Worm (Caenorhabditis elegans): Measurements from ENCODE around the gene F07H5.7.
A peak's percentile ranks its signal among the peaks of the same experiment; 100 is the strongest.

F07H5.7 gene

DNA sequence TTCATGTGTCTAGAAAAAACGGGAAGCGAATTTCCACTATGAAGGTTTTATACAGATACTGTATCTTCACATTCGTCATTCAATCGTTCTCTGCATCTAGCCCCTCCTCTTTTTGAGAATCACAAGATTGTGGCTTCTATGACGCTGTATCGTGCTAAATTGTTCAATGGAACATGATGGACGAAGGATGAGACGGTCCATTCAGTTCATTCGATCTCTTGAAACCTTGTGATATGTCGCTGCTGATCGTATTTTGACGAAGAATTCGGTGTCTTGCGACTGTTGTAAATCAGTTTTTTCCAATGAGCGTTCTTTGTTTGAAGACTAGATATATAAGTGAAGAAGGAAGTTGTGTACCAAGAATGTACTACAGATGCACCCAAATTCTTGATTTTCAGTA is 19.7 kb upstream of the F07H5.7 start (continued):
- no peak for TF ChIP-seq pax-3 (tag; optimal IDR thresholded peaks at IDR 0.05)
- TF ChIP-seq lin-15B (tag; optimal IDR thresholded peaks at IDR 0.05), result no peak
- peak; percentile 86 for TF ChIP-seq blmp-1 (tag; optimal IDR thresholded peaks at IDR 0.05)
- peak in 1 of 2 experiments; percentile 80 for TF ChIP-seq mdl-1 (tag; optimal IDR thresholded peaks at IDR 0.05)
- TF ChIP-seq mab-9 (GFP tag; IDR thresholded peaks at IDR 0.05), result no peak
- no peak for TF ChIP-seq fkh-10 (GFP tag; optimal IDR thresholded peaks at IDR 0.05)
- peak; percentile 36 for TF ChIP-seq irx-1 (tag; optimal IDR thresholded peaks at IDR 0.05)
- no peak for TF ChIP-seq elt-2 (tag; optimal IDR thresholded peaks at IDR 0.05)
- no peak for TF ChIP-seq unc-30 (tag; optimal IDR thresholded peaks at IDR 0.05)
- no peak for TF ChIP-seq efl-1 (optimal IDR thresholded peaks at IDR 0.05)
- TF ChIP-seq efl-1 (GFP tag; optimal IDR thresholded peaks at IDR 0.05 in 1 of 2), result no peak
- no peak for TF ChIP-seq hlh-4 (tag; optimal IDR thresholded peaks at IDR 0.05)
- no peak for TF ChIP-seq fos-1 (tag; optimal IDR thresholded peaks at IDR 0.05)
- TF ChIP-seq ceh-90 (tag; optimal IDR thresholded peaks at IDR 0.05), result no peak
- no peak for TF ChIP-seq nhr-12 (tag; optimal IDR thresholded peaks at IDR 0.05)
- TF ChIP-seq unc-98 (GFP tag; IDR thresholded peaks at IDR 0.05), result no peak
- TF ChIP-seq pqm-1 (tag; optimal IDR thresholded peaks at IDR 0.05), result no peak
- peak in 1 of 2 experiments; percentile 70 for TF ChIP-seq lin-35 (GFP tag; optimal IDR thresholded peaks at IDR 0.05)
- no peak for TF ChIP-seq nhr-237 (tag; optimal IDR thresholded peaks at IDR 0.05)
- TF ChIP-seq aha-1 (tag; optimal IDR thresholded peaks at IDR 0.05), result no peak
- TF ChIP-seq alr-1 (tag; optimal IDR thresholded peaks at IDR 0.05; ENCODE audit: borderline replicate concordance), result no peak
- no peak for TF ChIP-seq C04F5.9 (tag; optimal IDR thresholded peaks at IDR 0.05)
- TF ChIP-seq xbp-1 (tag; optimal IDR thresholded peaks at IDR 0.05), result no peak
- TF ChIP-seq F16B12.6 (tag; optimal IDR thresholded peaks at IDR 0.05), result no peak
- no peak for TF ChIP-seq skn-1 (tag; optimal IDR thresholded peaks at IDR 0.05)
- no peak for TF ChIP-seq ces-1 (GFP tag; optimal IDR thresholded peaks at IDR 0.05)
- no peak for TF ChIP-seq nhr-76 (tag; optimal IDR thresholded peaks at IDR 0.05)
- no peak for TF ChIP-seq efl-3 (GFP tag; optimal IDR thresholded peaks at IDR 0.05)
- TF ChIP-seq tbx-2 (tag; optimal IDR thresholded peaks at IDR 0.05), result peak; percentile 73
- TF ChIP-seq lsy-2 (tag; optimal IDR thresholded peaks at IDR 0.05), result peak in 1 of 2 experiments; percentile 90
- TF ChIP-seq nhr-71 (tag; optimal IDR thresholded peaks at IDR 0.05), result peak; percentile 89
- no peak for TF ChIP-seq ztf-11 (tag; optimal IDR thresholded peaks at IDR 0.05)

DNA sequence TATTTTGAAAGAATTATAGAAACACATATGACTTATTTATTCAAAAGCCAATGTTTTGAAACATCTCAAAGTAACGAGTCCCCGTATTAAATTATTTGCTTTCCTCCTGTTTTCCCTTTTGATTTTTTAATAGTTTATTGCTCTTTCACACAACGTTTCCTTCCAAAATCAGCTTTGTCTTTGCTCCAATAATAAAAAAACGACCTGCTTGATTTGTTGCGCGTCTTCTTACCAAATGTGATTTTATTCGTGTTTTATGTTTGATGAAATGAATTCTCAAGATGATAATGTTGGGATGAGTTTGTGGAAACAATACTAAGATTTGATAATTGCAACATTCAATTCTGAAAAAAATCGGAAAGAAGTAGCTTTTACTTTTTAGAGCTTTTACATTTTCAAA is 18.4 kb upstream of the F07H5.7 start:
- TF ChIP-seq elt-3 (tag; optimal IDR thresholded peaks at IDR 0.05) (peak in 1 of 6 experiments; percentile 23), egl-27 (tag; optimal IDR thresholded peaks at IDR 0.05) (no peak), nhr-84 (tag; optimal IDR thresholded peaks at IDR 0.05) (no peak), sptf-1 (tag; optimal IDR thresholded peaks at IDR 0.05) (no peak), efl-1 (optimal IDR thresholded peaks at IDR 0.05) (no peak), efl-1 (GFP tag; optimal IDR thresholded peaks at IDR 0.05 in 1 of 2) (peak in 1 of 2 experiments; percentile 45)

DNA sequence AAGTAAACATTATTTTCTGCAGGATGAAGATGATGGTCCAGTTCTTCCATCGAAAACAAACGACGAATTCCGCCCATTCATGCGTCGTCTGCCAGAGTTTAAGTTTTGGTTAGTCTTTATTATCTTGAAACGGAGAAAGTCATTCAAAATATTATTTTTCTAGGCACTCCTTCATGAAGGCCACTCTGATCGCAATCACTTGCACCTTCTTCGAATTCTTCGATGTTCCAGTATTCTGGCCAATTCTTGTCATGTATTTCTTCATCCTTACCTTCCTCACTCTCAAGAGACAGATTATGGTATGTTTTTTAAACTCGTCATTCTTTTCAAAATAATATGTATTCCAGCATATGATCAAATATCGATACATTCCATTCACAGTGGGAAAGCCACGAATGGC is 17.9 kb upstream of the F07H5.7 start:
- TF ChIP-seq nhr-20 (tag; optimal IDR thresholded peaks at IDR 0.05) (no peak), grh-1 (GFP tag; IDR thresholded peaks at IDR 0.05) (no peak), elt-3 (tag; optimal IDR thresholded peaks at IDR 0.05) (peak in 1 of 6 experiments; percentile 42), pax-3 (tag; optimal IDR thresholded peaks at IDR 0.05) (no peak), ets-5 (GFP tag; IDR thresholded peaks at IDR 0.05) (no peak), lin-13 (GFP tag; optimal IDR thresholded peaks at IDR 0.05) (peak; percentile 9), nhr-19 (GFP tag; conservative IDR thresholded peaks at IDR 0.05) (0 out of 2 replicates have a peak, but pooled peaks have one; percentile 35)

All from whole organism, L1 larva.